Fruit fly (Drosophila melanogaster): Measurements from ENCODE around the gene CG5235.

DNA sequence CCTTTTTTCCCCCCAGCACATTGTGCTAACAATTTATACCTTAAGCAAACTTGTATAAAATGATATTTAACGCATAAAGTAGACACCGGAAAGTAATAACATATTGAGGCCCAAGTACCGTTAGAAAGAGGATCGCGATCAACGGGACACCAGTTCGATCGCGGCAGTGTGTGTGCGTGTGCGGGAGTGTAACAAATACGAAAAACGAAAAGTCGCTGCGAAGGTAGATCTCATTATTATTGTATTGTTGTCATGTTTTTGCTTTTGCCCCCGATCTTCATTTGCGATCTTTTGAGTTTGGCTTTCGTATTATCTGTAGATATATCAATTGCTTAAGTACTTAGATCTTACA lies 41.9 kb upstream of the CG5235 start:
- TF ChIP-seq psq (optimal IDR thresholded peaks at IDR 0.05) (no peak), CG8478 (optimal IDR thresholded peaks at IDR 0.05) (no peak), usp (GFP tag; optimal IDR thresholded peaks at IDR 0.05) (no peak), pan (optimal IDR thresholded peaks at IDR 0.05) (no peak), Dll (optimal IDR thresholded peaks at IDR 0.05) (no peak)

Data from whole organism.